Worm (Caenorhabditis elegans): Measurements from ENCODE around the gene Y41C4A.12.

DNA sequence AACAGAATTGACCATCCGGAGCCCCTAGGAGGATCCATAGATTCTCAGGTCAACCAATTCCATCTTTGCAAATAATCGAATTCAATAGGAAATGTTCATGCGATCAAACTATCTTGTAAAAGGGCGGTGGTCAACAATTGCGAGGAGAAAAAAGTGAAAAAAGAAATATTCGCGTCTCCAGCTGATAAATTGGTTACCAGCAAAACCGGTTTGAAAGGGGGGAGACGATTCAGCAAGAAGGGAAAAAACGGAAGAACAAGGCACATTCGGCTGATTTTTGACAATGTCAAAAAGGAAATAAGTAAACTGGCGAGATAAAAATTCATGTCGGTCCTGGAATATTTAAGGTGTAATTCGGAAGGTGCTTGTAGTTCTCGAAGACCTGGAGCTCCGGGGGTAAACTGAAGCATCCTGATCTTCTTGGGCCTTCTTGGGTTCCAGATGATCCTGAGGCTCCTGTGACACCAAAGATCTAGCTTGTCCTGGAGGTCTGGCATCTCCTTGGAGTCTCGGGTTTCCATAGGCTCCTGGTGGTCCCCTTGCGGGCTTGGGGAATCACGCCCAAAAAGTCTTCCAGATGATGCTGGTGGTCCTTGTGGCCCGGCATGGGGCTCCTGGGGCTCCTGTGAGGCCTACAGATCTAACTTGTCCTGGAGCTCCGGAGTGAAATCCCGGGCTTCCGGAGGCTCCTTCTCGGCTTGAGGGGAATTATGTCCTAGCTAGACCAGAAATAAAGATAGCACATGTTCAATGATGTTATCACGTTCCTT lies 23.3 kb downstream of the Y41C4A.12 start:
- TF ChIP-seq ceh-36 (tag; optimal IDR thresholded peaks at IDR 0.05) = no peak
- no peak for TF ChIP-seq F13C5.2 (tag; optimal IDR thresholded peaks at IDR 0.05)
- no peak for TF ChIP-seq aly-1 (tag; optimal IDR thresholded peaks at IDR 0.05)
- TF ChIP-seq flt-1 (GFP tag; IDR thresholded peaks at IDR 0.05) = no peak
- no peak for TF ChIP-seq tbx-37 (GFP tag; conservative IDR thresholded peaks at IDR 0.05)
- no peak for TF ChIP-seq ceh-13 (GFP tag; optimal IDR thresholded peaks at IDR 0.05)
- TF ChIP-seq ama-1 (optimal IDR thresholded peaks at IDR 0.05) = no peak
- TF ChIP-seq pes-1 (GFP tag; IDR thresholded peaks at IDR 0.05) = no peak
- TF ChIP-seq B0310.2 (tag; optimal IDR thresholded peaks at IDR 0.05) = no peak
- no peak for TF ChIP-seq hnd-1 (tag; optimal IDR thresholded peaks at IDR 0.05)
- no peak for TF ChIP-seq scrt-1 (GFP tag; IDR thresholded peaks at IDR 0.05)
- no peak for TF ChIP-seq hmbx-1 (tag; optimal IDR thresholded peaks at IDR 0.05)
- no peak for TF ChIP-seq ets-7 (tag; optimal IDR thresholded peaks at IDR 0.05)
